Fruit fly (Drosophila melanogaster) whole organism, embryonic: Measurements from ENCODE around the gene Wnt6.

Source experiments
- Ada2b ChIP-seq: fragments of 200-800 bp; sonication (Bioruptor generic); IDR thresholded peaks from 2 replicates; pipeline ENCODE4 v1.3.6; 2022; ENCODE audit warnings: missing biosample characterization, missing genetic modification characterization
- Adf1 ChIP-seq: fragments of 200-800 bp; sonication (Bioruptor generic); IDR thresholded peaks from 2 replicates; pipeline ENCODE4 v1.3.6; 2022; ENCODE audit warnings: missing biosample characterization, missing genetic modification characterization
- B-H2 ChIP-seq: fragments of 200-800 bp; sonication (Bioruptor generic); optimal IDR thresholded peaks from 2 replicates; lab custom pipeline; 2018; ENCODE audit warnings: missing biosample characterization, mild to moderate bottlenecking, missing genetic modification characterization
- BEAF-32 ChIP-seq: fragments of 200-800 bp; sonication (Bioruptor generic); optimal IDR thresholded peaks from 3 replicates; lab custom pipeline; 2017; ENCODE audit warnings: missing biosample characterization, missing genetic modification characterization, mild to moderate bottlenecking, moderate library complexity, missing genetic modification reagents
- CG10147 ChIP-seq: fragments of 200-800 bp; sonication (Bioruptor generic); optimal IDR thresholded peaks from 2 replicates; lab custom pipeline; 2019; ENCODE audit warnings: missing biosample characterization, mild to moderate bottlenecking, missing genetic modification characterization, moderate library complexity
- CG10274 ChIP-seq: fragments of 200-800 bp; sonication (Bioruptor generic); optimal IDR thresholded peaks from 3 replicates; lab custom pipeline; 2017; ENCODE audit warnings: missing biosample characterization, mild to moderate bottlenecking, missing genetic modification characterization
- CG11247 ChIP-seq: fragments of 200-800 bp; sonication (Bioruptor generic); IDR thresholded peaks from 2 replicates; pipeline ENCODE4 v1.3.6; 2022; ENCODE audit warnings: missing biosample characterization, missing genetic modification characterization
- CG12219 ChIP-seq: fragments of 200-800 bp; sonication (Bioruptor generic); optimal IDR thresholded peaks from 3 replicates; lab custom pipeline; 2018; ENCODE audit warnings: missing biosample characterization, mild to moderate bottlenecking, missing genetic modification characterization
- CG1233 ChIP-seq: fragments of 200-800 bp; sonication (Bioruptor generic); optimal IDR thresholded peaks from 4 replicates; lab custom pipeline; 2018; ENCODE audit warnings: missing biosample characterization, mild to moderate bottlenecking, missing genetic modification characterization
- CG12744 ChIP-seq: fragments of 200-800 bp; sonication (Bioruptor generic); optimal IDR thresholded peaks from 2 replicates; lab custom pipeline; 2016; ENCODE audit warnings: missing biosample characterization, missing genetic modification characterization
- CG15479 ChIP-seq: fragments of 200-800 bp; sonication (Bioruptor generic); optimal IDR thresholded peaks from 3 replicates; lab custom pipeline; 2019; ENCODE audit warnings: missing biosample characterization, mild to moderate bottlenecking, missing genetic modification characterization, moderate library complexity
- CG17328 ChIP-seq: fragments of 200-800 bp; sonication (Bioruptor generic); IDR thresholded peaks from 2 replicates; pipeline ENCODE4 v1.3.6; 2022; ENCODE audit warnings: missing biosample characterization, missing genetic modification characterization
- CG17568 ChIP-seq: fragments of 200-800 bp; sonication (Bioruptor generic); optimal IDR thresholded peaks from 2 replicates; lab custom pipeline; 2018; ENCODE audit warnings: missing biosample characterization, mild to moderate bottlenecking, missing genetic modification characterization, moderate library complexity
- CG30403 ChIP-seq: fragments of 200-800 bp; sonication (Bioruptor generic); optimal IDR thresholded peaks from 3 replicates; lab custom pipeline; 2016; ENCODE audit warnings: missing biosample characterization, missing genetic modification characterization
- CG30431 ChIP-seq: fragments of 200-800 bp; sonication (Bioruptor generic); optimal IDR thresholded peaks from 2 replicates; lab custom pipeline; 2017; ENCODE audit warnings: missing biosample characterization, missing genetic modification characterization
- CG31441 ChIP-seq: fragments of 200-800 bp; sonication (Bioruptor generic); IDR thresholded peaks from 2 replicates; pipeline ENCODE4 v1.3.6; 2022; ENCODE audit warnings: missing biosample characterization, missing genetic modification characterization
- CG3407 ChIP-seq: fragments of 200-800 bp; sonication (Bioruptor generic); optimal IDR thresholded peaks from 2 replicates; lab custom pipeline; 2018; ENCODE audit warnings: missing biosample characterization, mild to moderate bottlenecking, missing genetic modification characterization
- CG34224 ChIP-seq: fragments of 200-800 bp; sonication (Bioruptor generic); IDR thresholded peaks from 3 replicates; pipeline ENCODE4 v1.3.6; 2022; ENCODE audit warnings: missing biosample characterization, missing genetic modification characterization; ENCODE audit not compliant: partially characterized antibody
- CG4730 ChIP-seq: fragments of 200-800 bp; sonication (Bioruptor generic); IDR thresholded peaks from 2 replicates; pipeline ENCODE4 v1.3.6; 2022; ENCODE audit warnings: missing biosample characterization, missing genetic modification characterization
- CG4820 ChIP-seq: fragments of 200-800 bp; sonication (Bioruptor generic); optimal IDR thresholded peaks from 3 replicates; lab custom pipeline; 2016; ENCODE audit warnings: missing biosample characterization, missing genetic modification characterization
- CG6791 ChIP-seq: fragments of 200-800 bp; sonication (Bioruptor generic); IDR thresholded peaks from 3 replicates; pipeline ENCODE4 v1.3.6; 2022; ENCODE audit warnings: missing biosample characterization, missing genetic modification characterization; ENCODE audit not compliant: partially characterized antibody
- CG6854 ChIP-seq: fragments of 200-800 bp; sonication (Bioruptor generic); optimal IDR thresholded peaks from 3 replicates; lab custom pipeline; 2017; ENCODE audit warnings: missing biosample characterization, mild to moderate bottlenecking, missing genetic modification characterization
- CG7357 ChIP-seq: fragments of 200-800 bp; sonication (Bioruptor generic); IDR thresholded peaks from 3 replicates; pipeline ENCODE4 v1.3.6; 2022; ENCODE audit warnings: missing biosample characterization, missing genetic modification characterization
- CG7556 ChIP-seq: fragments of 200-800 bp; sonication (Bioruptor generic); optimal IDR thresholded peaks from 2 replicates; lab custom pipeline; 2017; ENCODE audit warnings: missing biosample characterization, mild to moderate bottlenecking, missing genetic modification characterization
- CG8765 ChIP-seq: fragments of 200-800 bp; sonication (Bioruptor generic); IDR thresholded peaks from 2 replicates; pipeline ENCODE4 v1.3.6; 2022; ENCODE audit warnings: missing biosample characterization, missing genetic modification characterization
- Deaf1 ChIP-seq: fragments of 200-800 bp; optimal IDR thresholded peaks from 3 replicates; lab custom pipeline; 2019; ENCODE audit warnings: missing biosample characterization, mild to moderate bottlenecking, missing genetic modification characterization, moderate library complexity
- H2.0 ChIP-seq: fragments of 200-800 bp; sonication (Bioruptor generic); IDR thresholded peaks from 2 replicates; pipeline ENCODE4 v1.3.6; 2022; ENCODE audit warnings: missing biosample characterization, missing genetic modification characterization
- Mad ChIP-seq: fragments of 200-800 bp; sonication (Bioruptor generic); optimal IDR thresholded peaks from 2 replicates; lab custom pipeline; 2016; ENCODE audit warnings: missing biosample characterization, missing genetic modification characterization
- Pdp1 ChIP-seq, 2 experiments: fragments of 200-800 bp; sonication (Bioruptor generic); optimal IDR thresholded peaks; 3 replicates each; lab custom pipeline; 2016; ENCODE audit warnings: missing biosample characterization in 2 of 2, missing genetic modification characterization in 2 of 2, mild to moderate bottlenecking in 1 of 2, moderate library complexity in 1 of 2
- Ravus ChIP-seq: fragments of 200-800 bp; sonication (Bioruptor generic); IDR thresholded peaks from 2 replicates; pipeline ENCODE4 v1.3.6; 2022; ENCODE audit warnings: missing biosample characterization, missing genetic modification characterization
- Xrp1 ChIP-seq: fragments of 200-800 bp; sonication (Bioruptor generic); IDR thresholded peaks from 2 replicates; pipeline ENCODE4 v1.3.6; 2022; ENCODE audit warnings: missing biosample characterization, missing genetic modification characterization
- al ChIP-seq: fragments of 200-800 bp; sonication (Bioruptor generic); IDR thresholded peaks from 2 replicates; pipeline ENCODE4 v1.3.6; 2022; ENCODE audit warnings: missing biosample characterization, missing genetic modification characterization
- amos ChIP-seq: fragments of 200-800 bp; sonication (Bioruptor generic); IDR thresholded peaks from 2 replicates; pipeline ENCODE4 v1.3.6; 2022; ENCODE audit warnings: missing biosample characterization, missing genetic modification characterization; ENCODE audit not compliant: partially characterized antibody
- ap ChIP-seq: fragments of 200-800 bp; sonication (Bioruptor generic); IDR thresholded peaks from 2 replicates; pipeline ENCODE4 v1.3.6; 2022; ENCODE audit warnings: missing biosample characterization, missing genetic modification characterization
- bab2 ChIP-seq: fragments of 200-800 bp; sonication (Bioruptor generic); optimal IDR thresholded peaks from 2 replicates; lab custom pipeline; 2016; ENCODE audit warnings: missing biosample characterization, missing genetic modification characterization
- cwo ChIP-seq: fragments of 200-800 bp; sonication (Bioruptor generic); optimal IDR thresholded peaks from 3 replicates; lab custom pipeline; 2017; ENCODE audit warnings: missing biosample characterization, missing genetic modification characterization, mild to moderate bottlenecking, moderate library complexity, missing genetic modification reagents
- hkb ChIP-seq, 2 experiments: fragments of 200-800 bp in 1 of 2; fragments of >200 bp in 1 of 2; sonication (Bioruptor generic) in 1 of 2; IDR thresholded peaks in 1 of 2; optimal IDR thresholded peaks in 1 of 2; 2 replicates each; pipeline versions ENCODE4 v1.3.6 to Lab custom; 2017 to 2022; ENCODE audit warnings: missing biosample characterization in 1 of 2, missing genetic modification characterization in 1 of 2
- hth ChIP-seq: fragments of >200 bp; optimal IDR thresholded peaks from 2 replicates; lab custom pipeline; 2017; ENCODE audit warnings: inconsistent platforms
- jing ChIP-seq: fragments of 200-800 bp; sonication (Bioruptor generic); optimal IDR thresholded peaks from 2 replicates; lab custom pipeline; 2018; ENCODE audit warnings: missing biosample characterization, mild to moderate bottlenecking, missing genetic modification characterization
- lola ChIP-seq, 3 experiments: fragments of >200 bp in 2 of 3; fragments of 200-800 bp in 1 of 3; sonication (Bioruptor generic) in 1 of 3; optimal IDR thresholded peaks; 2 replicates each; lab custom pipeline; 2017 to 2019; ENCODE audit warnings: missing biosample characterization in 3 of 3, missing genetic modification characterization in 3 of 3, mild to moderate bottlenecking in 1 of 3, moderate library complexity in 1 of 3
- nmo ChIP-seq: fragments of 200-800 bp; sonication (Bioruptor generic); optimal IDR thresholded peaks from 2 replicates; lab custom pipeline; 2018; ENCODE audit warnings: missing biosample characterization, mild to moderate bottlenecking, missing genetic modification characterization, moderate library complexity
- nom ChIP-seq: fragments of 200-800 bp; sonication (Bioruptor generic); optimal IDR thresholded peaks from 2 replicates; lab custom pipeline; 2017; ENCODE audit warnings: missing biosample characterization, missing genetic modification characterization, mild to moderate bottlenecking, moderate library complexity, missing genetic modification reagents
- otp ChIP-seq: fragments of 200-800 bp; sonication (Bioruptor generic); IDR thresholded peaks from 3 replicates; pipeline ENCODE4, ENCODE4 v1.3.6; 2022; ENCODE audit warnings: missing biosample characterization, missing genetic modification characterization
- pfk ChIP-seq: fragments of 200-800 bp; sonication (Bioruptor generic); optimal IDR thresholded peaks from 2 replicates; lab custom pipeline; 2018; ENCODE audit warnings: missing biosample characterization, mild to moderate bottlenecking, missing genetic modification characterization, moderate library complexity
- row ChIP-seq: fragments of 200-800 bp; sonication (Bioruptor generic); IDR thresholded peaks from 3 replicates; pipeline ENCODE4 v1.3.6; 2022; ENCODE audit warnings: missing biosample characterization, missing genetic modification characterization
- shn ChIP-seq: fragments of 200-800 bp; sonication (Bioruptor generic); optimal IDR thresholded peaks from 3 replicates; lab custom pipeline; 2016; ENCODE audit warnings: missing biosample characterization, missing genetic modification characterization
- so ChIP-seq: fragments of 200-800 bp; sonication (Bioruptor generic); IDR thresholded peaks from 3 replicates; pipeline ENCODE4 v1.3.6; 2022; ENCODE audit warnings: missing biosample characterization, missing genetic modification characterization
- twi ChIP-seq: fragments of 200-800 bp; optimal IDR thresholded peaks from 2 replicates; lab custom pipeline; 2019; ENCODE audit warnings: missing biosample characterization, mild to moderate bottlenecking, missing genetic modification characterization, moderate library complexity
- vvl ChIP-seq: fragments of 200-800 bp; sonication (Bioruptor generic); IDR thresholded peaks from 2 replicates; pipeline ENCODE4 v1.3.6; 2022; ENCODE audit warnings: missing biosample characterization, missing genetic modification characterization

Wnt6 gene

dm6 chr2L:7313233-7313858, 20.2 kb upstream of the Wnt6 start (continued):
- TF ChIP-seq CG7357: peak; percentile 51; the same call in 1 of the 3 replicates
- peak; percentile 66 for TF ChIP-seq Deaf1 (tag; lab: Kevin White, UChicago)
- TF ChIP-seq otp (GFP tag; lab: Robert Waterston, UW): peak; percentile 72; the same call in 2 of the 3 replicates
- TF ChIP-seq nmo: peak; percentile 46
- TF ChIP-seq CG30431 (GFP tag; lab: Kevin White, UChicago): no peak
- no peak for TF ChIP-seq al
- 0 out of 3 replicates have a peak, but pooled peaks have one; percentile 8 for TF ChIP-seq CG6791 (GFP tag; lab: Robert Waterston, UW)
- TF ChIP-seq B-H2 (GFP tag; lab: Kevin White, UChicago): no peak
- TF ChIP-seq H2.0 (GFP tag; lab: Robert Waterston, UW): peak; percentile 28; the same call in 1 of the 2 replicates
- no peak for TF ChIP-seq pfk (GFP tag; lab: Kevin White, UChicago)
- no peak for TF ChIP-seq BEAF-32 (GFP tag; lab: Kevin White, UChicago)
- peak; percentile 48 for TF ChIP-seq nom (GFP tag; lab: Kevin White, UChicago)
- peak; percentile 53 for TF ChIP-seq row (GFP tag; lab: Robert Waterston, UW)
- no peak for TF ChIP-seq CG15479
- TF ChIP-seq bab2 (GFP tag; lab: Kevin White, UChicago): no peak
- TF ChIP-seq CG6854 (GFP tag; lab: Kevin White, UChicago): no peak
- no peak for TF ChIP-seq CG11247 (GFP tag; lab: Robert Waterston, UW)
- no peak for TF ChIP-seq CG10147
- no peak for TF ChIP-seq shn (GFP tag; lab: Kevin White, UChicago)
- TF ChIP-seq CG3407 (GFP tag; lab: Kevin White, UChicago): no peak
- TF ChIP-seq hkb (optimal IDR thresholded peaks at IDR 0.05; lab: Kevin White, UChicago): no peak
- TF ChIP-seq hkb (GFP tag; IDR thresholded peaks at IDR 0.05; lab: Robert Waterston, UW): no peak
- TF ChIP-seq jing (GFP tag; lab: Kevin White, UChicago): peak; percentile 13
- no peak for TF ChIP-seq CG4730
- no peak for TF ChIP-seq Ravus (GFP tag; lab: Robert Waterston, UW)
- TF ChIP-seq CG7556 (GFP tag; lab: Kevin White, UChicago): no peak
- TF ChIP-seq Pdp1 (GFP tag; optimal IDR thresholded peaks at IDR 0.05; lab: Kevin White, UChicago): no peak
- no peak for TF ChIP-seq hth (lab: Kevin White, UChicago)
- peak; percentile 81 for TF ChIP-seq Xrp1 (GFP tag; lab: Robert Waterston, UW)
- peak; percentile 59; the same call in 1 of the 2 replicates for TF ChIP-seq CG17328 (GFP tag; lab: Robert Waterston, UW)
- no peak for TF ChIP-seq CG10274 (GFP tag; lab: Kevin White, UChicago)
- TF ChIP-seq Ada2b (GFP tag; lab: Robert Waterston, UW): no peak
- peak; percentile 62; the same call in 1 of the 2 replicates for TF ChIP-seq CG8765 (GFP tag; lab: Robert Waterston, UW)
- TF ChIP-seq twi (tag; lab: Kevin White, UChicago): no peak
- TF ChIP-seq amos (GFP tag; lab: Robert Waterston, UW): no peak
- TF ChIP-seq Mad (GFP tag; lab: Kevin White, UChicago): no peak
- no peak for TF ChIP-seq so
- 0 out of 2 replicates have a peak, but pooled peaks have one; percentile 28 for TF ChIP-seq CG31441 (GFP tag; lab: Robert Waterston, UW)
- TF ChIP-seq CG30403 (GFP tag; lab: Kevin White, UChicago): no peak
- no peak for TF ChIP-seq Adf1 (GFP tag; lab: Robert Waterston, UW)
- TF ChIP-seq lola (GFP tag; optimal IDR thresholded peaks at IDR 0.05; lab: Kevin White, UChicago): peak in 1 of 3 experiments; percentile 41
- no peak for TF ChIP-seq CG17568
- TF ChIP-seq vvl (GFP tag; lab: Robert Waterston, UW): peak; percentile 83
- no peak for TF ChIP-seq CG12744 (GFP tag; lab: Kevin White, UChicago)
- no peak for TF ChIP-seq CG4820 (GFP tag; lab: Kevin White, UChicago)
- TF ChIP-seq CG12219 (GFP tag; lab: Kevin White, UChicago): no peak
- TF ChIP-seq CG34224: no peak
- no peak for TF ChIP-seq cwo (GFP tag; lab: Kevin White, UChicago)
- 0 out of 2 replicates have a peak, but pooled peaks have one; percentile 10 for TF ChIP-seq ap
- TF ChIP-seq CG1233: no peak
